Fruit fly (Drosophila melanogaster): ENCODE data around the gene CG34116.

DNA sequence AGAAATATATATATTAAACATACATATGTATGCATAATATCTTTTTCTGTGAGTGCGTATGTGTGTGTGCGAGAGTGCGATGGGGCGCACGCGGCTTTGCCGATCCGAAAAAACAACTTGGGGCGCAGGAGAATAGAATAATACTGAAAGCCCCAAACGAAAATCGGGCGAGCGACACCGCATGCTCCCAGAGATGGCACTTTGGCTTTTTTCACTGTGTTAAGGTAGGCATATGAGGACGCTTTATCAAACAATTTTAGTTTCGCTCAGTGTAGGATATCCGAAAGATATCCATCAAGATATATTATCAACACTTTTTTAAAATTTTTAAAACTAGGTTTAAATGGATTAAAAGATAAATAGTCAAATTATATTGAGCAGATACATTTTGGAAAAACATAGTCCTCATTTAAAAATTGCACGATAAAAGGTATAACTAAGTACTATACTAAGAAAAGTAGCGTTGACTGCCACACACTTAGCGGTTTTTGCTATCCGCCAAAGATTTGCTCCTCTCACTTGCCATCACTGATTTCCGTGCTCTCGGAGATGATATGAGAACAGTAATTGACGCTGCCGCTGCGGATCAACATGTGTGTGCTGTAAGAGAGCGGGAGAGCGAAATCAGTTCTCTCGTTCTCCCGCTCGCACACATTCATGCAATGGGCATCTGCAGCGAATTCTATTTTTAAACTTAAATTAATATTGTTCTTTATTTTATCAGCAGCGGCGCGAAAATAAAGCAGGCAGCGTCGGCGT, 14.7 kb downstream of the CG34116 start:
- TF ChIP-seq ttk (optimal IDR thresholded peaks at IDR 0.05) (no peak), Sin3A (optimal IDR thresholded peaks at IDR 0.05) (no peak), h (optimal IDR thresholded peaks at IDR 0.05) (no peak), psq (optimal IDR thresholded peaks at IDR 0.05) (no peak), Myc (optimal IDR thresholded peaks at IDR 0.05) (no peak), insv (optimal IDR thresholded peaks at IDR 0.05) (no peak)
